Worm (Caenorhabditis elegans) whole organism, L4 larva: ENCODE measurements around the gene ZK938.10.

ENCODE experiments used
- F26F4.8 ChIP-seq: fragments of 200-800 bp; sonication (Bioruptor generic); conservative IDR thresholded peaks from 2 replicates; pipeline ENCODE4 v1.3.6; 2022; ENCODE audit warnings: missing genetic modification characterization, missing compliant biosample characterization
- F49E8.2 ChIP-seq: sonication (generic microtip); optimal IDR thresholded peaks from 2 replicates; lab custom pipeline; 2016; ENCODE audit warnings: missing compliant biosample characterization, mild to moderate bottlenecking, missing genetic modification characterization, borderline replicate concordance
- Y105C5A.15 ChIP-seq: fragments of 200-800 bp; sonication (Bioruptor generic); IDR thresholded peaks from 2 replicates; pipeline ENCODE4 v1.3.6; 2022; ENCODE audit warnings: missing genetic modification characterization, missing compliant biosample characterization
- Y75B8A.6 ChIP-seq: fragments of 200-800 bp; sonication (Bioruptor generic); IDR thresholded peaks from 2 replicates; pipeline ENCODE4 v1.3.6; 2022; ENCODE audit warnings: missing genetic modification reagents, missing genetic modification characterization, missing compliant biosample characterization
- aha-1 ChIP-seq: fragments of 150-350 bp; peaks from one replicate; lab custom pipeline; 2014; ENCODE audit warnings: missing biosample characterization, missing genetic modification characterization
- aly-2 ChIP-seq: sonication (generic microtip); optimal IDR thresholded peaks from 2 replicates; lab custom pipeline; 2018; ENCODE audit warnings: missing biosample characterization, missing genetic modification characterization
- arid-1 ChIP-seq: fragments of 200-800 bp; sonication (Bioruptor generic); conservative IDR thresholded peaks from 2 replicates; pipeline ENCODE4 v1.3.6; 2022; ENCODE audit warnings: missing genetic modification reagents, missing genetic modification characterization, missing compliant biosample characterization
- ceh-20 ChIP-seq: fragments of 200-800 bp; sonication (Bioruptor generic); IDR thresholded peaks from 2 replicates; pipeline ENCODE4 v1.3.6; 2022; ENCODE audit warnings: missing genetic modification reagents, missing genetic modification characterization, missing compliant biosample characterization
- ceh-32 ChIP-seq: sonication (generic microtip); optimal IDR thresholded peaks from 2 replicates; lab custom pipeline; 2016; ENCODE audit warnings: mild to moderate bottlenecking, missing genetic modification characterization, missing compliant biosample characterization; ENCODE audit not compliant: poor library complexity
- ceh-82 ChIP-seq: sonication (generic microtip); optimal IDR thresholded peaks from 2 replicates; lab custom pipeline; 2017; ENCODE audit warnings: missing biosample characterization, missing genetic modification characterization
- daf-16 ChIP-seq, 3 experiments: sonication (generic microtip); optimal IDR thresholded peaks; 2 replicates each; lab custom pipeline; 2016 to 2017; ENCODE audit warnings: missing genetic modification characterization in 3 of 3, missing genetic modification reagents in 3 of 3, mild to moderate bottlenecking in 2 of 3, missing compliant biosample characterization in 2 of 3, missing biosample characterization in 1 of 3, moderate library complexity in 1 of 3
- dmd-6 ChIP-seq: fragments of 200-800 bp; sonication (Bioruptor generic); IDR thresholded peaks from 2 replicates; pipeline ENCODE4 v1.3.6; 2022; ENCODE audit warnings: missing genetic modification reagents, missing genetic modification characterization, missing compliant biosample characterization
- dpl-1 ChIP-seq: fragments of 150-350 bp; optimal IDR thresholded peaks from 2 replicates; lab custom pipeline; 2014; ENCODE audit warnings: missing biosample characterization, missing genetic modification reagents, missing genetic modification characterization
- dve-1 ChIP-seq: sonication (generic microtip); optimal IDR thresholded peaks from 2 replicates; lab custom pipeline; 2017; ENCODE audit warnings: antibody characterized with exemption, mild to moderate bottlenecking, missing genetic modification characterization, missing compliant biosample characterization; ENCODE audit not compliant: insufficient read depth
- egl-27 ChIP-seq: sonication (generic microtip); optimal IDR thresholded peaks from 3 replicates; lab custom pipeline; 2017; ENCODE audit warnings: missing biosample characterization, missing genetic modification reagents, missing genetic modification characterization
- hif-1 ChIP-seq, 2 experiments: sonication (generic microtip); optimal IDR thresholded peaks; 2 replicates each; lab custom pipeline; 2016 to 2017; ENCODE audit warnings: missing compliant biosample characterization in 2 of 2, missing genetic modification characterization in 2 of 2, missing genetic modification reagents in 2 of 2, missing genotype in 2 of 2, mild to moderate bottlenecking in 1 of 2
- hlh-11 ChIP-seq: fragments of 200-800 bp; sonication (Bioruptor generic); optimal IDR thresholded peaks from 2 replicates; lab custom pipeline; 2018; ENCODE audit warnings: mild to moderate bottlenecking, missing genetic modification characterization, missing compliant biosample characterization
- hlh-30 ChIP-seq: sonication (generic microtip); optimal IDR thresholded peaks from 2 replicates; lab custom pipeline; 2017; ENCODE audit warnings: antibody characterized with exemption, mild to moderate bottlenecking, missing genetic modification characterization, missing compliant biosample characterization; ENCODE audit not compliant: insufficient read depth
- hmg-1.1 ChIP-seq: fragments of 200-800 bp; sonication (Bioruptor generic); IDR thresholded peaks from 2 replicates; pipeline ENCODE4 v1.3.6; 2022; ENCODE audit warnings: missing genetic modification reagents, missing genetic modification characterization, missing compliant biosample characterization
- jun-1 ChIP-seq: fragments of 150-350 bp; optimal IDR thresholded peaks from 2 replicates; lab custom pipeline; 2014; ENCODE audit warnings: missing biosample characterization, missing genetic modification reagents, missing genetic modification characterization
- lin-1 ChIP-seq: fragments of 200-800 bp; sonication (Bioruptor generic); IDR thresholded peaks from 2 replicates; pipeline ENCODE4 v1.3.6; 2022; ENCODE audit warnings: missing genetic modification reagents, missing genetic modification characterization, missing compliant biosample characterization
- lin-13 ChIP-seq: fragments of 150-350 bp; optimal IDR thresholded peaks from 2 replicates; lab custom pipeline; 2014; ENCODE audit warnings: missing biosample characterization, missing genetic modification reagents, missing genetic modification characterization
- lin-15B ChIP-seq: fragments of 150-350 bp; sonication (generic microtip); optimal IDR thresholded peaks from 3 replicates; lab custom pipeline; 2014; ENCODE audit warnings: missing biosample characterization, missing genetic modification characterization
- lin-38 ChIP-seq: fragments of 200-800 bp; sonication (Bioruptor generic); IDR thresholded peaks from 2 replicates; pipeline ENCODE4 v1.3.6; 2022; ENCODE audit warnings: missing genetic modification reagents, missing genetic modification characterization, missing compliant biosample characterization
- lin-39 ChIP-seq: fragments of 150-350 bp; optimal IDR thresholded peaks from 2 replicates; lab custom pipeline; 2014; ENCODE audit warnings: missing biosample characterization, missing genetic modification reagents, missing genetic modification characterization
- lsy-2 ChIP-seq, 2 experiments: fragments of 150-350 bp in 1 of 2; sonication (generic microtip) in 1 of 2; optimal IDR thresholded peaks; 2 replicates each; lab custom pipeline; 2014 to 2017; ENCODE audit warnings: missing biosample characterization in 2 of 2, missing genetic modification characterization in 2 of 2
- mes-2 ChIP-seq: sonication (generic microtip); optimal IDR thresholded peaks from 2 replicates; lab custom pipeline; 2016; ENCODE audit warnings: missing genotype, mild to moderate bottlenecking, missing genetic modification characterization, missing compliant biosample characterization; ENCODE audit not compliant: poor library complexity, severe bottlenecking
- mxl-2 ChIP-seq: fragments of 200-800 bp; sonication (Bioruptor generic); conservative IDR thresholded peaks from 2 replicates; pipeline ENCODE4 v1.3.6; 2022; ENCODE audit warnings: missing genetic modification reagents, missing genetic modification characterization, missing compliant biosample characterization
- nhr-111 ChIP-seq: fragments of 200-800 bp; sonication (Bioruptor generic); optimal IDR thresholded peaks from 2 replicates; lab custom pipeline; 2018; ENCODE audit warnings: mild to moderate bottlenecking, missing genetic modification characterization, missing compliant biosample characterization
- nhr-28 ChIP-seq: fragments of 150-350 bp; optimal IDR thresholded peaks from 2 replicates; lab custom pipeline; 2014; ENCODE audit warnings: missing biosample characterization, missing genetic modification characterization
- nhr-41 ChIP-seq: fragments of 200-800 bp; sonication (Bioruptor generic); IDR thresholded peaks from 2 replicates; pipeline ENCODE4 v1.3.6; 2022; ENCODE audit warnings: missing genetic modification reagents, missing genetic modification characterization, missing compliant biosample characterization
- nhr-48 ChIP-seq: sonication (generic microtip); optimal IDR thresholded peaks from 2 replicates; lab custom pipeline; 2016; ENCODE audit warnings: mild to moderate bottlenecking, missing genetic modification characterization, missing compliant biosample characterization
- nhr-77 ChIP-seq: fragments of 150-350 bp; optimal IDR thresholded peaks from 2 replicates; lab custom pipeline; 2014; ENCODE audit warnings: missing biosample characterization, missing genetic modification characterization
- php-3 ChIP-seq: fragments of 200-800 bp; sonication (Bioruptor generic); IDR thresholded peaks from 2 replicates; pipeline ENCODE4 v1.3.6; 2022; ENCODE audit warnings: missing genetic modification reagents, missing genetic modification characterization, missing compliant biosample characterization
- pqm-1 ChIP-seq: sonication (generic microtip); optimal IDR thresholded peaks from 2 replicates; lab custom pipeline; 2017; ENCODE audit warnings: missing biosample characterization, missing genetic modification characterization
- sdz-12 ChIP-seq: fragments of 200-800 bp; sonication (Bioruptor generic); optimal IDR thresholded peaks from 2 replicates; lab custom pipeline; 2018; ENCODE audit warnings: mild to moderate bottlenecking, missing genetic modification characterization, missing compliant biosample characterization
- spr-3 ChIP-seq: fragments of 200-800 bp; sonication (Bioruptor generic); optimal IDR thresholded peaks from 2 replicates; lab custom pipeline; 2018; ENCODE audit warnings: mild to moderate bottlenecking, missing genetic modification characterization, missing compliant biosample characterization
- tag-97 ChIP-seq: fragments of 200-800 bp; sonication (Bioruptor generic); IDR thresholded peaks from 2 replicates; pipeline ENCODE4 v1.3.6; 2022; ENCODE audit warnings: missing genetic modification characterization, missing compliant biosample characterization
- tra-1 ChIP-seq: fragments of 200-800 bp; sonication (Bioruptor generic); IDR thresholded peaks from 2 replicates; pipeline ENCODE4 v1.3.6; 2022; ENCODE audit warnings: missing genetic modification reagents, missing genetic modification characterization, missing compliant biosample characterization
- unc-130 ChIP-seq: sonication (generic microtip); optimal IDR thresholded peaks from 2 replicates; lab custom pipeline; 2016; ENCODE audit warnings: missing genetic modification reagents, missing genetic modification characterization, missing compliant biosample characterization
- zag-1 ChIP-seq: fragments of 150-350 bp; optimal IDR thresholded peaks from 2 replicates; lab custom pipeline; 2014; ENCODE audit warnings: missing biosample characterization, missing genetic modification characterization
- zfp-2 ChIP-seq: sonication (generic microtip); optimal IDR thresholded peaks from 2 replicates; lab custom pipeline; 2016; ENCODE audit warnings: mild to moderate bottlenecking, missing genetic modification characterization, missing compliant biosample characterization
- ztf-11 ChIP-seq: fragments of 150-350 bp; optimal IDR thresholded peaks from 2 replicates; lab custom pipeline; 2014; ENCODE audit warnings: missing biosample characterization, missing genetic modification characterization

The ZK938.10 gene

DNA sequence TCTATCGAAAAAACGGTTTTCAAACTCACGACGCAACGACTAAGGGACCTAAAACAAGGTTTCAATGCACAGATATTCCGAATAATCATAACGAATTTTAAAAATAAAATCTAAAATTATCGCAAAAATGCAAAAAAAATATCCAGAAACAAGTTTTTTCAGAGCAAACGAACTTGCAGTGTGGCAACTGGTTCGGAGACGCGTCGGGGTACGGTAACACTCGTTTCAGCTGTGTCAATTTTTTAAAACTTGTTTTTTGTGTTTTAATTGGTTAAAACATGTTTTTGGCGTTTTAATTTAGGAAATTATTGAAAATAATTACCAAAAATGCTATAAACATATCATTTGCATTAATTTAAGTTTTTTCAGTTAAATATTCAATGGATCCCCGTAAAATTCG lies 41.6 kb upstream of the ZK938.10 start, which contains the start of gene C08H9.16 (continued):
- TF ChIP-seq zag-1 (tag; lab: Kevin White, UChicago) = no peak
- no peak for TF ChIP-seq spr-3 (GFP tag; lab: Kevin White, UChicago)
- TF ChIP-seq Y105C5A.15 (GFP tag; lab: Robert Waterston, UW) = no peak
- TF ChIP-seq egl-27 = no peak
- TF ChIP-seq daf-16 (GFP tag; optimal IDR thresholded peaks at IDR 0.05; lab: Kevin White, UChicago) = no peak
- TF ChIP-seq daf-16 (tag; optimal IDR thresholded peaks at IDR 0.05; lab: Kevin White, UChicago) = peak; percentile 46
- peak; percentile 49 for TF ChIP-seq aha-1
- TF ChIP-seq nhr-77 = peak; percentile 43

DNA sequence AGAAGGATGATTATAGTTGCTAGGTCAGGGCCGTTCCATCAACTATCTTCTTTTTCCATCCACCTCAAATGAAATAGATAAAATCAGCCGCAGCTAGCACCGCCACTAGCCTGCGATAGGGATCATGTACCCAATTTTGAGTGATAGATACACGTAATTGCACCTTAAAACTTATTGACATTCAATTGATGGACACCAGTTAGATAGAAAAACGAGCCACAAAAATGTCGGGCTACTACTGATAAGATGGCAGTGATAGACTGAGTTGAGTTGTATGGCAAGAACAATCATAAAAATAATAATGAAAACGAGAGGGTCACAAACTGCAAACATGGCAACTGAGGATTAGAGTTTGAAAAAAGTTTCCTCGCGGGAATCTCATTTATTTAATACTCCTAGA lies 41.0 kb upstream of the ZK938.10 start:
- no peak for TF ChIP-seq lin-15B (tag; lab: Kevin White, UChicago)
- TF ChIP-seq dpl-1 (GFP tag; lab: Kevin White, UChicago) = no peak
- TF ChIP-seq F26F4.8 (GFP tag; lab: Robert Waterston, UW) = no peak
- TF ChIP-seq ceh-82 (tag; lab: Kevin White, UChicago) = no peak
- no peak for TF ChIP-seq nhr-77
- no peak for TF ChIP-seq lin-13 (GFP tag; lab: Kevin White, UChicago)
- no peak for TF ChIP-seq spr-3 (GFP tag; lab: Kevin White, UChicago)
- peak; percentile 62 for TF ChIP-seq nhr-28
- TF ChIP-seq tag-97 = no peak
- peak; percentile 69 for TF ChIP-seq nhr-48 (tag; lab: Kevin White, UChicago)
- TF ChIP-seq Y75B8A.6 (GFP tag; lab: Robert Waterston, UW) = no peak
- TF ChIP-seq lin-38 = no peak
- TF ChIP-seq daf-16 (GFP tag; optimal IDR thresholded peaks at IDR 0.05; lab: Kevin White, UChicago) = no peak
- TF ChIP-seq daf-16 (tag; optimal IDR thresholded peaks at IDR 0.05; lab: Kevin White, UChicago) = peak; percentile 53
- TF ChIP-seq unc-130 (GFP tag; lab: Kevin White, UChicago) = no peak
- TF ChIP-seq arid-1 (GFP tag; lab: Robert Waterston, UW) = no peak
- TF ChIP-seq php-3 = peak; percentile 86
- no peak for TF ChIP-seq jun-1 (tag; lab: Kevin White, UChicago)
- TF ChIP-seq lin-1 (GFP tag; lab: Robert Waterston, UW) = 0 out of 2 replicates have a peak, but pooled peaks have one; percentile 41
- peak; percentile 79 for TF ChIP-seq tra-1 (GFP tag; lab: Robert Waterston, UW)
- peak; percentile 64 for TF ChIP-seq hlh-11
- no peak for TF ChIP-seq mxl-2 (GFP tag; lab: Robert Waterston, UW)
- no peak for TF ChIP-seq hif-1 (tag; optimal IDR thresholded peaks at IDR 0.05; lab: Kevin White, UChicago)
- TF ChIP-seq lsy-2 (tag; optimal IDR thresholded peaks at IDR 0.05; lab: Kevin White, UChicago) = peak in 1 of 2 experiments; percentile 5
- TF ChIP-seq ztf-11 (tag; lab: Kevin White, UChicago) = no peak
- TF ChIP-seq aly-2 (tag; lab: Kevin White, UChicago) = no peak
- no peak for TF ChIP-seq hlh-30
- TF ChIP-seq mes-2 = peak; percentile 28
- peak; percentile 94 for TF ChIP-seq dmd-6 (GFP tag; lab: Robert Waterston, UW)
- peak; percentile 72 for TF ChIP-seq pqm-1 (tag; lab: Kevin White, UChicago)
- TF ChIP-seq F49E8.2 (tag; lab: Kevin White, UChicago) = no peak
- peak; percentile 60; the same call in 1 of the 2 replicates for TF ChIP-seq nhr-41 (GFP tag; lab: Robert Waterston, UW)
- peak; percentile 66 for TF ChIP-seq dve-1 (tag; lab: Kevin White, UChicago)
- 0 out of 2 replicates have a peak, but pooled peaks have one; percentile 11 for TF ChIP-seq ceh-20 (GFP tag; lab: Robert Waterston, UW)
- TF ChIP-seq nhr-111 (GFP tag; lab: Kevin White, UChicago) = no peak
- TF ChIP-seq zfp-2 (tag; lab: Kevin White, UChicago) = no peak
- TF ChIP-seq sdz-12 (GFP tag; lab: Kevin White, UChicago) = no peak
- no peak for TF ChIP-seq lin-39 (tag; lab: Kevin White, UChicago)
- TF ChIP-seq ceh-32 = no peak
- no peak for TF ChIP-seq hmg-1.1
